Worm (Caenorhabditis elegans) whole organism, L4/young adult: ENCODE data around the gene str-102.

Experiments
- dao-5 ChIP-seq: sonication (generic microtip); optimal IDR thresholded peaks from 2 replicates; lab custom pipeline; 2016; ENCODE audit warnings: missing genotype, missing genetic modification characterization, moderate library complexity, missing compliant biosample characterization
- him-1 ChIP-seq: sonication (generic microtip); optimal IDR thresholded peaks from 2 replicates; lab custom pipeline; 2016; ENCODE audit warnings: missing genotype, missing genetic modification reagents, missing genetic modification characterization, missing compliant biosample characterization

ce11 chrV:15434647-15435046 lies 49.8 kb downstream of the str-102 start:
- no peak for TF ChIP-seq dao-5 (tag; lab: Kevin White, UChicago)
- TF ChIP-seq him-1 (tag; lab: Kevin White, UChicago), result no peak
